Worm (Caenorhabditis elegans) whole organism, mixed stage, embryonic: ENCODE data around the gene tif-1A.

ENCODE experiments used
- ceh-43 ChIP-seq: fragments of 200-800 bp; sonication (Bioruptor generic); optimal IDR thresholded peaks from 2 replicates; lab custom pipeline; 2018; ENCODE audit warnings: mild to moderate bottlenecking, missing genetic modification characterization, moderate library complexity, missing compliant biosample characterization
- ceh-83 ChIP-seq: fragments of 200-800 bp; sonication (Bioruptor generic); optimal IDR thresholded peaks from 2 replicates; lab custom pipeline; 2018; ENCODE audit warnings: mild to moderate bottlenecking, missing genetic modification characterization, missing compliant biosample characterization
- ces-1 ChIP-seq: fragments of 150-350 bp; optimal IDR thresholded peaks from 2 replicates; lab custom pipeline; 2014; ENCODE audit warnings: missing biosample characterization, missing genetic modification reagents, missing genetic modification characterization
- drap-1 ChIP-seq: fragments of 200-800 bp; sonication (Bioruptor generic); optimal IDR thresholded peaks from 3 replicates; lab custom pipeline; 2018; ENCODE audit warnings: mild to moderate bottlenecking, missing genetic modification characterization, missing compliant biosample characterization
- elt-1 ChIP-seq: sonication (generic microtip); optimal IDR thresholded peaks from 2 replicates; lab custom pipeline; 2017; ENCODE audit warnings: missing genetic modification characterization, mild to moderate bottlenecking, missing compliant biosample characterization, antibody characterized with exemption, moderate library complexity, borderline replicate concordance; ENCODE audit not compliant: insufficient read depth
- elt-3 ChIP-seq: fragments of 150-350 bp; optimal IDR thresholded peaks from 2 replicates; lab custom pipeline; 2014; ENCODE audit warnings: missing biosample characterization, missing genetic modification characterization
- flh-1 ChIP-seq: fragments of 200-800 bp; sonication (Bioruptor generic); optimal IDR thresholded peaks from 2 replicates; lab custom pipeline; 2018; ENCODE audit warnings: mild to moderate bottlenecking, missing genetic modification characterization, moderate library complexity, missing compliant biosample characterization
- ham-2 ChIP-seq: fragments of 200-800 bp; sonication (Bioruptor generic); optimal IDR thresholded peaks from 2 replicates; lab custom pipeline; 2018; ENCODE audit warnings: mild to moderate bottlenecking, missing genetic modification characterization, missing compliant biosample characterization
- hlh-1 ChIP-seq: fragments of 150-350 bp; optimal IDR thresholded peaks from 2 replicates; lab custom pipeline; 2014; ENCODE audit warnings: missing biosample characterization, missing genetic modification reagents, missing genetic modification characterization
- lin-13 ChIP-seq: fragments of 150-350 bp; optimal IDR thresholded peaks from 2 replicates; lab custom pipeline; 2014; ENCODE audit warnings: missing biosample characterization, missing genetic modification characterization
- lin-32 ChIP-seq: fragments of 200-800 bp; sonication (Bioruptor generic); optimal IDR thresholded peaks from 2 replicates; lab custom pipeline; 2018; ENCODE audit warnings: mild to moderate bottlenecking, missing genetic modification characterization, missing compliant biosample characterization
- lsy-2 ChIP-seq: fragments of 150-350 bp; optimal IDR thresholded peaks from 2 replicates; lab custom pipeline; 2014; ENCODE audit warnings: missing biosample characterization, missing genetic modification characterization
- mab-5 ChIP-seq: fragments of 150-350 bp; optimal IDR thresholded peaks from 2 replicates; lab custom pipeline; 2014; ENCODE audit warnings: missing biosample characterization, missing genetic modification characterization
- mep-1 ChIP-seq: fragments of 150-350 bp; optimal IDR thresholded peaks from 2 replicates; lab custom pipeline; 2017; ENCODE audit warnings: missing biosample characterization, missing genetic modification reagents, missing genetic modification characterization, inconsistent platforms
- mls-2 ChIP-seq: sonication (generic microtip); optimal IDR thresholded peaks from 2 replicates; lab custom pipeline; 2016; ENCODE audit warnings: mild to moderate bottlenecking, missing genetic modification characterization, moderate library complexity, missing compliant biosample characterization
- nhr-2 ChIP-seq: fragments of 150-350 bp; optimal IDR thresholded peaks from 2 replicates; lab custom pipeline; 2014; ENCODE audit warnings: missing biosample characterization, missing genetic modification characterization
- nhr-237 ChIP-seq: fragments of 150-350 bp; optimal IDR thresholded peaks from 2 replicates; lab custom pipeline; 2014; ENCODE audit warnings: missing biosample characterization, missing genetic modification characterization
- nhr-28 ChIP-seq: fragments of 150-350 bp; optimal IDR thresholded peaks from 2 replicates; lab custom pipeline; 2014; ENCODE audit warnings: missing biosample characterization, missing genetic modification characterization
- pha-4 ChIP-seq: fragments of 150-350 bp; optimal IDR thresholded peaks from 2 replicates; lab custom pipeline; 2018; ENCODE audit warnings: missing biosample characterization, missing genetic modification reagents, missing genetic modification characterization
- sem-2 ChIP-seq: fragments of 200-800 bp; sonication (Bioruptor generic); optimal IDR thresholded peaks from 2 replicates; lab custom pipeline; 2018; ENCODE audit warnings: mild to moderate bottlenecking, missing genetic modification characterization, missing compliant biosample characterization
- snpc-4 ChIP-seq: fragments of 150-350 bp; optimal IDR thresholded peaks from 2 replicates; lab custom pipeline; 2014; ENCODE audit warnings: missing biosample characterization, missing genetic modification characterization
- sptf-1 ChIP-seq: sonication (generic microtip); optimal IDR thresholded peaks from 2 replicates; lab custom pipeline; 2017; ENCODE audit warnings: mild to moderate bottlenecking, missing genetic modification characterization, moderate library complexity, missing compliant biosample characterization
- tbx-8 ChIP-seq: fragments of 200-800 bp; sonication (Bioruptor generic); optimal IDR thresholded peaks from 2 replicates; lab custom pipeline; 2018; ENCODE audit warnings: mild to moderate bottlenecking, missing genetic modification characterization, moderate library complexity, missing compliant biosample characterization
- unc-120 ChIP-seq: sonication (generic microtip); optimal IDR thresholded peaks from 2 replicates; lab custom pipeline; 2017; ENCODE audit warnings: missing genetic modification characterization, missing compliant biosample characterization; ENCODE audit not compliant: poor library complexity, severe bottlenecking
- unc-62 ChIP-seq: fragments of 150-350 bp; optimal IDR thresholded peaks from 2 replicates; lab custom pipeline; 2014; ENCODE audit warnings: missing biosample characterization, missing genetic modification reagents, missing genetic modification characterization
- ztf-11 ChIP-seq: fragments of 150-350 bp; optimal IDR thresholded peaks from 2 replicates; lab custom pipeline; 2014; ENCODE audit warnings: missing biosample characterization, missing genetic modification characterization

Gene tif-1A

DNA sequence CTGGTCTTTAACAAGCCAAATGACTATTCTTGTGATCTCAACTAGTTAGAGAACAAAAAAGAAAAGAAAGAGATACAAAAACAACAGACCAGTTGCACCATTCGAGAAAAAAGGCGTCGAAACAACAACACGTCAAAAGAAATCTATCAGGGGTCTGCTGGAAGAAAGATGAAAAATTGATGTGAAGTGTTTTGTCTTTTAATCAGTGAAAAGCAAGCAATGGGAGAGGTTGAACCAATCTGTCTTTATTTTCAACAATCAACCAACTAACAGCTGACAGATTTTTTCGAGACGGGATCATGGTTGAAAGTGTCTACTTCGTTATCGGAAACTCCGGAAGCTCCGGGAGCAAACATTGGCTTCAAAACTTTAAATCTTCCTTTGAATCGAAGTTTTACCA is 9.5 kb downstream of the tif-1A start:
- TF ChIP-seq nhr-28 (tag; lab: Kevin White, UChicago) (no peak), pha-4 (no peak), unc-62 (peak; percentile 4)
- TF ChIP-seq, all 35 proteins: peak for 1

DNA sequence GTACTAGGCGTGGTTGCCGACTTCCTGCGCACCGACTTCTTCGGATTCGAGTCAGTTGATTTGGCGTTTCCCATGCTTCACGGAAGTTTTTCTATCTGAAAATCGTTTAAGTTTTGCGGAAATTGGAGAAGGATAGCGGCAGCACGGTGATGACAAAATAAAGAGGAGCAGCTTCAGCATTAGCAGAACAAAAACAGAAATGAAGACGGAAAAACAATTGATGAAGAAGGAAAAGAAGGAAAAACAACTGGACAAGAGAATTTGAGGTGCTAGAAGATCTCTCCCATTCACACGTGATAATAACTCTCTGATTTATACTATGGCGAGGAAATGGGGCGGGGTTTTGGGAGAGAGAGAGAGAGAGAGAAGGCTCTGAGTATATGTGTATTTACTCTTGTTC is 11.8 kb downstream of the tif-1A start, which contains the start of gene glb-11:
glb-11 (minus strand) TSS at position 101 of the 400 bp plus-strand sequence.
- TF ChIP-seq drap-1 (GFP tag; lab: Kevin White, UChicago) = no peak
- no peak for TF ChIP-seq pha-4
- no peak for TF ChIP-seq nhr-237
- TF ChIP-seq lin-13 (tag; lab: Kevin White, UChicago) = no peak
- TF ChIP-seq ceh-43 (GFP tag; lab: Kevin White, UChicago) = no peak
- TF ChIP-seq elt-1 (tag; lab: Kevin White, UChicago) = no peak
- no peak for TF ChIP-seq nhr-2
- no peak for TF ChIP-seq lsy-2 (tag; lab: Kevin White, UChicago)
- TF ChIP-seq elt-3 (tag; lab: Kevin White, UChicago) = no peak
- no peak for TF ChIP-seq nhr-28 (tag; lab: Kevin White, UChicago)
- no peak for TF ChIP-seq mls-2 (tag; lab: Kevin White, UChicago)
- TF ChIP-seq hlh-1 (tag; lab: Kevin White, UChicago) = no peak
- TF ChIP-seq ceh-83 (GFP tag; lab: Kevin White, UChicago) = no peak
- TF ChIP-seq ham-2 (GFP tag; lab: Kevin White, UChicago) = no peak
- no peak for TF ChIP-seq ces-1 (GFP tag; lab: Kevin White, UChicago)

DNA sequence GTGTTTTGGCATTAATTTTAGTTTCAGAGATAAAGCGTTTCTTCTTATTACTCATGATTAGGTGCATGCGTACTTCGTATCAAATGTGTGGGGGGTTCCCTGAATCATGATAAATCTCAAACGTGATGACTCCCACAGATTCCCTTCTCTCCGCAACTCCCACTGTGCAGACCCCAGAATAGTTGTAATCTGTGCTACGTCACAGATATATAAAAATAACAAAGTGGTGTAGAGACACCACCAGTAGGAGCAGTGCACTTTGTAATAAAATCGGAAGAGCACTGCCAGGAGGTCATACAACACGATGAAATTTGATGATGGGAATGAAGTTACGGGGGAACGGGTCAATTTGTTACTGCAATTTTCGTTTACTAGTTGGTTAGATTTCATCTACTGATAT is 12.6 kb downstream of the tif-1A start:
- TF ChIP-seq hlh-1 (tag; lab: Kevin White, UChicago) (peak; percentile 75), mab-5 (tag; lab: Kevin White, UChicago) (no peak), unc-62 (peak; percentile 2), unc-120 (no peak)

DNA sequence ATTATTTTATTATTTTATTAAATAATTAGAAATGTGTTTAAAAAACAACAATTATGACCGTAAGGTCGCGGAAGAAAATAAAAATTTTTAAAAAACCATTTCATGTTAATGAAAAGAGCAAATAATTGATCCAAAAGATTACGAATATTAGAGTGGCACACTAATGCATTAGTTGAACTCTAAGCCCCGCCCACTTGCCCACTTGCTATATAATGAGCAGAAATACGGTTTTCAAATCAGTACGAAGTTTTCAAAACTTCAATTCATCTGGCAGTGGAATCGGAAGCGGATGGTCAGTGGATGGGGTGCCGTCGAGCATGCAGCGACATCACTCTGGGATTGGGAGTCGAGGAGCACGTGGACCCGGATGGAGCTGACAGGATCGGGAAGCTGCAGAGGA is 16.2 kb downstream of the tif-1A start, which contains the start of gene C36E8.6:
C36E8.6 (plus strand) TSS at position 301 of the 400 bp plus-strand sequence.
- no peak for TF ChIP-seq snpc-4 (tag; lab: Kevin White, UChicago)

DNA sequence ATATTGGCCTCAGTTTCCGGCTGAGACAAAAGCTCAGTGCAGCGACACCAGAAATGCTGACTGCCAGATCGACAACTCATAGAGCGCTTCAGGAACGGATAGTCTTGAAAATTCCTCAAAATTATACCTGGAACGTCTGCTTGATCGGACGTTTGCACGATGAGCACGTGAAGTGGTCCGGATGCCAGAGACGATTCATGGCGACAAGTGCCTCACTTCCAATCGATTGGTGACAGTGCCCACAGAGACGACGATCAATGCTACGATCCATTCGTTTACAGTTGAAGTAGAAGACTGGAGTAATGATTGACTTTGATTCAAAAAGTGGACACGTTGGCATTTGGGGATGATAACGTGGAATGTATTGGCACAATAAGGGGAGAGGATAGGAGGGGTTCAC is 17.5 kb downstream of the tif-1A start, which contains the start of gene Y1A5A.1:
Y1A5A.1 (minus strand) TSS at position 294 of the 400 bp plus-strand sequence.
- no peak for TF ChIP-seq lin-32 (GFP tag; lab: Kevin White, UChicago)
- TF ChIP-seq mls-2 (tag; lab: Kevin White, UChicago) = no peak
- TF ChIP-seq ztf-11 (tag; lab: Kevin White, UChicago) = no peak

DNA sequence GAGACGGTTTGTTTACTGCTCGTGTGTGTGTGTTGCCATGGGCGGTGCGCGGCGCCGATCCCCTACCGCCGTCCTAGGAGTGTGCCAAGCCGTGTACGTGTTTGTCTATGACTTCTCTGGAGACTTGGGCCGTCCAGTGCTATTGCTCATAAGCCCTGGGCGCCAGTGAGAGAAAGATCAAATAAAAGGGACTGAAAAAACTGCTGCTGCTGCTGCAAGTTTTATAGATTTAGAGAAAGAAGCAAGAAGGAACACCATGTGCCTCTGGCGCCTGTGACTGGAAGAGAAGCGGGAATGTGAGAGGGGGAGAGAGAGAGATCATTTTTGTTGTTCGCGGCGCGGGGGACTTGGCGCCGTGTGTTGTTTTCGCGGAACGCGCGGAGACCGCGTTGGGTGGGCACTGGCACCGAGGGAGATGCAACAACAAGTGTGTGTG is 19.8 kb downstream of the tif-1A start:
- no peak for TF ChIP-seq sem-2
- peak; percentile 25 for TF ChIP-seq unc-120
- TF ChIP-seq sptf-1 (tag; lab: Kevin White, UChicago) = no peak
- TF ChIP-seq ces-1 (GFP tag; lab: Kevin White, UChicago) = no peak
- TF ChIP-seq mep-1 (tag; lab: Kevin White, UChicago) = no peak
- TF ChIP-seq tbx-8 (GFP tag; lab: Kevin White, UChicago) = no peak
- no peak for TF ChIP-seq nhr-2
- no peak for TF ChIP-seq hlh-1 (tag; lab: Kevin White, UChicago)

DNA sequence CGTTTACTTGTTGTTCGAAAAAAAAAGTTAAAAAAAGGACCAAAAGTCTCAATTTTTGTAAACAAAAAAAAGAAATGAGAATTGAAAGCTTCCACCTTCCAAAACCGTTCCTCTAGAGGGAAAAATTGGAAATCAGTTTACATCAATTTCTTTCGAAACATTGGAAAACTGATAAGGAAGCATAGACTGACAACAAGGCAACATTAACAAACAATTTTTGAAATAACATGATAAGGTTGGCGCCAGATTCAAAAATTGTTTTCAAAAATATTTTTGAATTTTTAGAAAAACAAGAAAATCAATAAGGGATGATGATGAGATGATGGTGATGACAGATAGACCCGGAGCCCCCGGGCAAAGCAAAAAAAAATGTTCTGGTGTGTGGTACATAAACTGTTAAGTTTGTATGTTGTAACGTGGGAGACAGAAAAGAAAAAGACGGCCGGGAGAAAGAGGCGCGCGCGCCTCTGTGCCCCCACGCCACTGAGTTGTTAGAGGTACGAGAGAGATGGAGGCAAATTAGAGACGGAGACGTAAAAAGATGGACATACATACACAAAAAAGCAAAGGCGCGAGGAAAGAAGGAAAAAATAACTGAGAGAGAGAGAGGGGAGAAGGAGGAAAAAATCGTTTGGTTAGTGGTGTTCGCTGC is 23.8 kb downstream of the tif-1A start:
- TF ChIP-seq flh-1 (GFP tag; lab: Kevin White, UChicago) = no peak
